In the genomic region with DNA sequence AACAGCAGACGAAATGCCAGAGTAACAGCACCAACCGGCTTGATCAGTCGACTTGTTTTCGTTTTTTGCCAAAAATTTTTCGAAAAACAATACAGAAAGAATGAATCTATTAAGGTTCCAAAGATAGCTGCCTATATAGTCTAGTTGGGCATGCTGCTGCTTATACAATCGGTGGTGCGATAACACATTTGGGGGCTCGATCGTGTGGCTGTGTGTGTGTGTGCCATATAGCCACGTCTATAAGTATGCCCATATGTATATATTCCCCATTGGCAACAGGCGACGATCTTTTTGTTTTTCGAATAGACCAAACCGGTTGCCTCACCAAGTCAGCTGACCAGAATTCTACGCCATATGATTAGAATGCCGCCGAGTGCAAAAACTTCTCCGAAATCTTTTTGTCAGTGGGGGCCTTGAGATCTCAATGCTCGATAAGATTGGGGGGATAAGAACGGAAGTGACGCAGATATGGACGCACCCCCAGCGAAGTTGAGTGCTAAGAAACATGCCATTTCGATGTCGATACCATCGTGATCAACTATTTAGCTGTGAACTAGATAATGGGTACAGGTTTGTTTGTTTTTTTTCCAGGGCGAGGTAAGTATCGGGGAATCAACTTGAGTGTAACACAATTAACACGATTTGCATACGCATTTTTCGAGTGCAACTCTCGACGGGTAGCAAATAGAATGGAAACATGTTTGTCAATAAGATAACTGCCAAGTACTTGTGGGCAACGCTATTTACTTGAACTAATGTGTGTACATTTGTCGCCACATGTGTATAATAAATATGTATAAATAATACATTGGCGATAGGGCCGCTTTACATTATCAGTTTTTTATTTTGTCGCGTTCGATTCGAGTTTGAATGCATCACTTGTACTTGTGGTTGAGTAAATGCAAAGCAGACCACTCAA, we compare ENCODE assay signal across 1 fruit fly cellular context.
TF ChIP-seq lines count a peak whose summit lies in the region.

No protein-coding gene starts in this region.

TF ChIP-seq in whole organism, embryonic, 481 proteins besides CTCF, POLR2A, EP300 and RAD21 (continued from another document and continues in another):
- TF ChIP-seq oc (tag; optimal IDR thresholded peaks at IDR 0.05; lab: Kevin White, UChicago) (peak; percentile 93), Camta (GFP tag; optimal IDR thresholded peaks at IDR 0.05; lab: Kevin White, UChicago) (peak; percentile 70), CG15696 (tag; optimal IDR thresholded peaks at IDR 0.05; lab: Kevin White, UChicago) (peak; percentile 93), gcm (GFP tag; optimal IDR thresholded peaks at IDR 0.05; lab: Kevin White, UChicago) (peak; percentile 89), croc (GFP tag; conservative IDR thresholded peaks at IDR 0.05; lab: Robert Waterston, UW) (no peak), trh (GFP tag; optimal IDR thresholded peaks at IDR 0.05; lab: Kevin White, UChicago) (peak; percentile 80), C15 (GFP tag; IDR thresholded peaks at IDR 0.05; lab: Robert Waterston, UW) (peak; percentile 62; the same call in 1 of the 3 replicates), CG30403 (GFP tag; optimal IDR thresholded peaks at IDR 0.05; lab: Kevin White, UChicago) (peak; percentile 44), schlank (tag; optimal IDR thresholded peaks at IDR 0.05; lab: Kevin White, UChicago) (peak; percentile 80), D19B (GFP tag; optimal IDR thresholded peaks at IDR 0.05; lab: Kevin White, UChicago) (peak; percentile 48), lmd (GFP tag; IDR thresholded peaks at IDR 0.05; lab: Robert Waterston, UW) (no peak), CG15601 (tag; optimal IDR thresholded peaks at IDR 0.05; lab: Kevin White, UChicago) (peak; percentile 96), CG32767 (GFP tag; IDR thresholded peaks at IDR 0.05; lab: Robert Waterston, UW) (peak; percentile 71), gsb-n (tag; optimal IDR thresholded peaks at IDR 0.05; lab: Kevin White, UChicago) (peak; percentile 87), CG7928 (GFP tag; optimal IDR thresholded peaks at IDR 0.05; lab: Kevin White, UChicago) (peak; percentile 51), Rx (GFP tag; IDR thresholded peaks at IDR 0.05; lab: Robert Waterston, UW) (no peak), vfl (GFP tag; optimal IDR thresholded peaks at IDR 0.05; lab: Kevin White, UChicago) (no peak), CG1529 (GFP tag; optimal IDR thresholded peaks at IDR 0.05; lab: Kevin White, UChicago) (peak; percentile 91), CG18262 (tag; optimal IDR thresholded peaks at IDR 0.05; lab: Kevin White, UChicago) (peak; percentile 76), da (GFP tag; optimal IDR thresholded peaks at IDR 0.05; lab: Kevin White, UChicago) (no peak), CHES-1-like (GFP tag; optimal IDR thresholded peaks at IDR 0.05; lab: Kevin White, UChicago) (peak; percentile 51), peb (GFP tag; IDR thresholded peaks at IDR 0.05; lab: Robert Waterston, UW) (peak; percentile 66), sc (optimal IDR thresholded peaks at IDR 0.05; lab: Kevin White, UChicago) (no peak), sc (GFP tag; optimal IDR thresholded peaks at IDR 0.05; lab: Kevin White, UChicago) (peak; percentile 88), CG4617 (GFP tag; optimal IDR thresholded peaks at IDR 0.05; lab: Kevin White, UChicago; ENCODE audit: borderline replicate concordance) (peak; percentile 15), CG14965 (GFP tag; optimal IDR thresholded peaks at IDR 0.05; lab: Kevin White, UChicago; ENCODE audit: borderline replicate concordance) (peak; percentile 43), CG13296 (GFP tag; optimal IDR thresholded peaks at IDR 0.05; lab: Kevin White, UChicago) (peak; percentile 91), CG14050 (GFP tag; IDR thresholded peaks at IDR 0.05; lab: Robert Waterston, UW) (peak; percentile 72; the same call in 2 of the 3 replicates), dm (GFP tag; optimal IDR thresholded peaks at IDR 0.05; lab: Kevin White, UChicago) (peak; percentile 15), kah (GFP tag; optimal IDR thresholded peaks at IDR 0.05; lab: Kevin White, UChicago) (peak; percentile 57), CG10959 (GFP tag; IDR thresholded peaks at IDR 0.05; lab: Robert Waterston, UW) (peak; percentile 46), CG7271 (tag; optimal IDR thresholded peaks at IDR 0.05; lab: Kevin White, UChicago) (peak; percentile 62), eve (GFP tag; optimal IDR thresholded peaks at IDR 0.05; lab: Kevin White, UChicago) (peak in 1 of 2 experiments; percentile 75), unc-4 (GFP tag; IDR thresholded peaks at IDR 0.05; lab: Robert Waterston, UW; ENCODE audit: partially characterized antibody) (no peak), fu2 (GFP tag; optimal IDR thresholded peaks at IDR 0.05; lab: Kevin White, UChicago) (peak; percentile 4), CG3995 (GFP tag; optimal IDR thresholded peaks at IDR 0.05; lab: Kevin White, UChicago) (no peak), otp (GFP tag; IDR thresholded peaks at IDR 0.05; lab: Robert Waterston, UW) (peak; percentile 92), CG17359 (tag; optimal IDR thresholded peaks at IDR 0.05; lab: Kevin White, UChicago) (peak; percentile 93), lab (GFP tag; optimal IDR thresholded peaks at IDR 0.05; lab: Kevin White, UChicago) (peak; percentile 93), HLH3B (GFP tag; IDR thresholded peaks at IDR 0.05; lab: Robert Waterston, UW) (peak; percentile 78; the same call in 1 of the 2 replicates), Mrtf (GFP tag; IDR thresholded peaks at IDR 0.05; lab: Robert Waterston, UW) (peak; percentile 43; the same call in 1 of the 3 replicates), fd3F (GFP tag; optimal IDR thresholded peaks at IDR 0.05; lab: Kevin White, UChicago) (peak; percentile 82), Opbp (GFP tag; IDR thresholded peaks at IDR 0.05; lab: Robert Waterston, UW; ENCODE audit: partially characterized antibody) (no peak), dmrt11E (tag; optimal IDR thresholded peaks at IDR 0.05; lab: Kevin White, UChicago) (peak; percentile 87), CG8281 (tag; optimal IDR thresholded peaks at IDR 0.05; lab: Kevin White, UChicago) (peak; percentile 76), gfzf (GFP tag; optimal IDR thresholded peaks at IDR 0.05; lab: Kevin White, UChicago) (no peak), Bgb (GFP tag; IDR thresholded peaks at IDR 0.05; lab: Robert Waterston, UW; ENCODE audit: partially characterized antibody) (no peak), Fer1 (GFP tag; optimal IDR thresholded peaks at IDR 0.05; lab: Kevin White, UChicago) (peak; percentile 84), CG10431 (GFP tag; optimal IDR thresholded peaks at IDR 0.05; lab: Kevin White, UChicago) (peak; percentile 90), tll (GFP tag; optimal IDR thresholded peaks at IDR 0.05; lab: Kevin White, UChicago) (peak in 1 of 2 experiments; percentile 22), gce (GFP tag; IDR thresholded peaks at IDR 0.05; lab: Robert Waterston, UW) (peak; percentile 89), Bdp1 (GFP tag; optimal IDR thresholded peaks at IDR 0.05; lab: Kevin White, UChicago) (peak; percentile 72), CG8290 (GFP tag; optimal IDR thresholded peaks at IDR 0.05; lab: Kevin White, UChicago) (peak; percentile 51), CG8290 (tag; optimal IDR thresholded peaks at IDR 0.05; lab: Kevin White, UChicago) (peak; percentile 90 to 94), CG6765 (GFP tag; optimal IDR thresholded peaks at IDR 0.05; lab: Kevin White, UChicago) (peak; percentile 76), so (GFP tag; IDR thresholded peaks at IDR 0.05; lab: Robert Waterston, UW) (peak; percentile 89; the same call in 2 of the 3 replicates), zen (tag; optimal IDR thresholded peaks at IDR 0.05; lab: Kevin White, UChicago) (peak; percentile 57), CG14014 (GFP tag; IDR thresholded peaks at IDR 0.05; lab: Robert Waterston, UW) (peak; percentile 91; the same call in 1 of the 2 replicates), bcd (GFP tag; optimal IDR thresholded peaks at IDR 0.05; lab: Kevin White, UChicago) (peak; percentile 76), CG33213 (GFP tag; optimal IDR thresholded peaks at IDR 0.05; lab: Kevin White, UChicago) (peak; percentile 66), CG13775 (GFP tag; optimal IDR thresholded peaks at IDR 0.05; lab: Kevin White, UChicago) (peak; percentile 70), Awh (GFP tag; IDR thresholded peaks at IDR 0.05; lab: Robert Waterston, UW) (peak; percentile 92), ap (GFP tag; IDR thresholded peaks at IDR 0.05; lab: Robert Waterston, UW) (peak; percentile 29; the same call in 1 of the 2 replicates), Hr78 (GFP tag; optimal IDR thresholded peaks at IDR 0.05; lab: Kevin White, UChicago) (peak in 1 of 2 experiments; percentile 59), CG11456 (GFP tag; IDR thresholded peaks at IDR 0.05; lab: Robert Waterston, UW) (peak; percentile 57; the same call in 1 of the 3 replicates), tx (GFP tag; optimal IDR thresholded peaks at IDR 0.05; lab: Kevin White, UChicago) (no peak), Doc2 (GFP tag; IDR thresholded peaks at IDR 0.05; lab: Robert Waterston, UW) (no peak), Spps (tag; optimal IDR thresholded peaks at IDR 0.05; lab: Kevin White, UChicago) (peak; percentile 75), Gug (GFP tag; IDR thresholded peaks at IDR 0.05; lab: Robert Waterston, UW) (no peak), Stat92E (GFP tag; optimal IDR thresholded peaks at IDR 0.05; lab: Kevin White, UChicago) (peak in 1 of 3 experiments; percentile 1), hbn (GFP tag; IDR thresholded peaks at IDR 0.05; lab: Robert Waterston, UW; ENCODE audit: partially characterized antibody) (no peak), CG10462 (GFP tag; optimal IDR thresholded peaks at IDR 0.05; lab: Kevin White, UChicago) (peak; percentile 69), Meics (GFP tag; optimal IDR thresholded peaks at IDR 0.05; lab: Kevin White, UChicago) (peak; percentile 78), CG34376 (GFP tag; optimal IDR thresholded peaks at IDR 0.05; lab: Kevin White, UChicago) (peak; percentile 72), CG11247 (GFP tag; IDR thresholded peaks at IDR 0.05; lab: Robert Waterston, UW) (peak; percentile 78), br (optimal IDR thresholded peaks at IDR 0.05; lab: Kevin White, UChicago) (no peak), CG10267 (tag; optimal IDR thresholded peaks at IDR 0.05; lab: Kevin White, UChicago) (peak; percentile 63), CG1792 (GFP tag; optimal IDR thresholded peaks at IDR 0.05; lab: Kevin White, UChicago) (peak; percentile 62), esg (GFP tag; conservative IDR thresholded peaks at IDR 0.05; lab: Robert Waterston, UW) (no peak), D19A (tag; optimal IDR thresholded peaks at IDR 0.05; lab: Kevin White, UChicago) (peak; percentile 64), tap (tag; optimal IDR thresholded peaks at IDR 0.05; lab: Kevin White, UChicago) (peak; percentile 82), CG4328 (GFP tag; optimal IDR thresholded peaks at IDR 0.05; lab: Kevin White, UChicago) (peak; percentile 82), Jarid2 (GFP tag; optimal IDR thresholded peaks at IDR 0.05; lab: Kevin White, UChicago) (peak; percentile 66), amos (GFP tag; IDR thresholded peaks at IDR 0.05; lab: Robert Waterston, UW; ENCODE audit: partially characterized antibody) (no peak), yki (optimal IDR thresholded peaks at IDR 0.05; lab: Kevin White, UChicago) (no peak), CG10274 (GFP tag; optimal IDR thresholded peaks at IDR 0.05; lab: Kevin White, UChicago) (peak; percentile 63), zfh2 (GFP tag; optimal IDR thresholded peaks at IDR 0.05; lab: Kevin White, UChicago) (no peak), zf30C (GFP tag; optimal IDR thresholded peaks at IDR 0.05; lab: Kevin White, UChicago) (peak; percentile 10), CG3838 (GFP tag; optimal IDR thresholded peaks at IDR 0.05; lab: Kevin White, UChicago) (peak; percentile 76), slou (GFP tag; optimal IDR thresholded peaks at IDR 0.05; lab: Kevin White, UChicago) (peak; percentile 82), mld (GFP tag; IDR thresholded peaks at IDR 0.05; lab: Robert Waterston, UW; ENCODE audit: partially characterized antibody) (no peak), CG14710 (tag; optimal IDR thresholded peaks at IDR 0.05; lab: Kevin White, UChicago) (peak; percentile 86), crol (GFP tag; IDR thresholded peaks at IDR 0.05; lab: Robert Waterston, UW) (no peak), CG31388 (GFP tag; optimal IDR thresholded peaks at IDR 0.05; lab: Kevin White, UChicago) (peak; percentile 14), CG2202 (tag; optimal IDR thresholded peaks at IDR 0.05; lab: Kevin White, UChicago) (peak; percentile 94), CG9437 (GFP tag; optimal IDR thresholded peaks at IDR 0.05; lab: Kevin White, UChicago) (peak; percentile 29), CG10366 (GFP tag; IDR thresholded peaks at IDR 0.05; lab: Robert Waterston, UW) (peak; percentile 62), slp2 (GFP tag; optimal IDR thresholded peaks at IDR 0.05; lab: Kevin White, UChicago) (no peak), crc (GFP tag; optimal IDR thresholded peaks at IDR 0.05; lab: Kevin White, UChicago) (no peak), CG15479 (GFP tag; optimal IDR thresholded peaks at IDR 0.05; lab: Kevin White, UChicago) (peak; percentile 69), ato (GFP tag; IDR thresholded peaks at IDR 0.05; lab: Robert Waterston, UW; ENCODE audit: partially characterized antibody) (no peak), CG3065 (GFP tag; optimal IDR thresholded peaks at IDR 0.05; lab: Kevin White, UChicago) (peak; percentile 47), CG1832 (GFP tag; optimal IDR thresholded peaks at IDR 0.05; lab: Kevin White, UChicago) (no peak), tup (GFP tag; optimal IDR thresholded peaks at IDR 0.05; lab: Kevin White, UChicago) (peak; percentile 80), Kr (GFP tag; optimal IDR thresholded peaks at IDR 0.05; lab: Kevin White, UChicago) (peak; percentile 91), insv (GFP tag; optimal IDR thresholded peaks at IDR 0.05; lab: Kevin White, UChicago) (peak in 1 of 2 experiments; percentile 75), CG4282 (GFP tag; optimal IDR thresholded peaks at IDR 0.05; lab: Kevin White, UChicago) (no peak), disco-r (GFP tag; optimal IDR thresholded peaks at IDR 0.05; lab: Kevin White, UChicago) (no peak), CG4707 (GFP tag; optimal IDR thresholded peaks at IDR 0.05; lab: Kevin White, UChicago) (peak; percentile 87), exex (tag; optimal IDR thresholded peaks at IDR 0.05; lab: Kevin White, UChicago) (peak; percentile 76), CG13624 (GFP tag; optimal IDR thresholded peaks at IDR 0.05; lab: Kevin White, UChicago) (peak; percentile 27), lilli (GFP tag; optimal IDR thresholded peaks at IDR 0.05; lab: Kevin White, UChicago) (peak; percentile 52), CG18599 (GFP tag; optimal IDR thresholded peaks at IDR 0.05; lab: Kevin White, UChicago) (peak; percentile 83), E2f2 (GFP tag; IDR thresholded peaks at IDR 0.05; lab: Robert Waterston, UW) (peak; percentile 65), D (optimal IDR thresholded peaks at IDR 0.05; lab: Kevin White, UChicago) (no peak), D (GFP tag; optimal IDR thresholded peaks at IDR 0.05; lab: Kevin White, UChicago) (peak; percentile 87), Med (GFP tag; lab: Kevin White, UChicago) (peak; percentile 91), H2.0 (GFP tag; IDR thresholded peaks at IDR 0.05; lab: Robert Waterston, UW) (peak; percentile 62)
